Fruit fly (Drosophila melanogaster) whole organism, wandering third instar larva: ENCODE measurements around the gene HDAC6.

ENCODE experiments used
- Abd-B ChIP-seq: fragments of >200 bp; optimal IDR thresholded peaks from 2 replicates; lab custom pipeline; 2017; ENCODE audit warnings: missing biosample characterization, missing genetic modification characterization
- CG32264 ChIP-seq: fragments of 200-800 bp; sonication (Bioruptor generic); optimal IDR thresholded peaks from 2 replicates; lab custom pipeline; 2016; ENCODE audit warnings: missing biosample characterization, missing genetic modification characterization
- CG9705 ChIP-seq: fragments of 200-800 bp; sonication (Bioruptor generic); optimal IDR thresholded peaks from 2 replicates; lab custom pipeline; 2018; ENCODE audit warnings: missing biosample characterization, mild to moderate bottlenecking, missing genetic modification characterization
- CrebA ChIP-seq: fragments of 200-800 bp; sonication (Bioruptor generic); optimal IDR thresholded peaks from 2 replicates; lab custom pipeline; 2016; ENCODE audit warnings: missing biosample characterization, mild to moderate bottlenecking, missing genetic modification characterization, borderline replicate concordance
- Dfd ChIP-seq: fragments of >200 bp; optimal IDR thresholded peaks from 2 replicates; lab custom pipeline; 2017; ENCODE audit warnings: missing biosample characterization, missing genetic modification characterization
- Dif ChIP-seq: fragments of 200-275, 200-300 bp; sonication (Bioruptor generic); optimal IDR thresholded peaks from 2 replicates; lab custom pipeline; 2018; ENCODE audit warnings: missing biosample characterization, missing genetic modification characterization; ENCODE audit not compliant: partially characterized antibody
- GATAd ChIP-seq: sonication (Bioruptor generic); optimal IDR thresholded peaks from 2 replicates; lab custom pipeline; 2016; ENCODE audit warnings: missing biosample characterization, missing genetic modification characterization
- HLH106 ChIP-seq: fragments of 200-800 bp; optimal IDR thresholded peaks from 3 replicates; lab custom pipeline; 2019; ENCODE audit warnings: missing biosample characterization, mild to moderate bottlenecking, missing genetic modification characterization, moderate library complexity
- Hnf4 ChIP-seq: fragments of 200-800 bp; sonication (Bioruptor generic); optimal IDR thresholded peaks from 2 replicates; lab custom pipeline; 2016; ENCODE audit warnings: missing biosample characterization, mild to moderate bottlenecking, missing genetic modification characterization
- Hr78 ChIP-seq: fragments of >200 bp; optimal IDR thresholded peaks from 2 replicates; lab custom pipeline; 2017; ENCODE audit warnings: missing biosample characterization, missing genetic modification characterization
- Hr83 ChIP-seq: fragments of 200-300 bp; sonication (Bioruptor generic); optimal IDR thresholded peaks from 2 replicates; lab custom pipeline; 2016; ENCODE audit warnings: missing biosample characterization, mild to moderate bottlenecking, missing genetic modification characterization, moderate library complexity; ENCODE audit not compliant: poor library complexity, severe bottlenecking
- N ChIP-seq: fragments of >200 bp; optimal IDR thresholded peaks from 2 replicates; lab custom pipeline; 2018; ENCODE audit warnings: missing biosample characterization, missing external identifiers, missing genetic modification characterization
- Rel ChIP-seq, 2 experiments: fragments of 200-800 bp; sonication (Bioruptor generic) in 1 of 2; optimal IDR thresholded peaks; 2 replicates in 1 of 2; 3 replicates in 1 of 2; lab custom pipeline; 2016 to 2019; ENCODE audit warnings: mild to moderate bottlenecking in 2 of 2, missing biosample characterization in 2 of 2, missing genetic modification characterization in 2 of 2, moderate library complexity in 1 of 2
- Sp1 ChIP-seq: fragments of 200-800 bp; sonication (Bioruptor generic); optimal IDR thresholded peaks from 3 replicates; lab custom pipeline; 2019; ENCODE audit warnings: missing biosample characterization, mild to moderate bottlenecking, missing genetic modification characterization, moderate library complexity
- Vsx2 ChIP-seq: fragments of 200-300, 225-300 bp; sonication (Bioruptor generic); optimal IDR thresholded peaks from 2 replicates; lab custom pipeline; 2018; ENCODE audit warnings: missing biosample characterization, missing genetic modification characterization; ENCODE audit not compliant: partially characterized antibody
- br ChIP-seq: fragments of 200-800 bp; sonication (Bioruptor generic); optimal IDR thresholded peaks from 2 replicates; lab custom pipeline; 2016; ENCODE audit warnings: missing biosample characterization, missing genetic modification characterization
- brk ChIP-seq: fragments of 200-800 bp; sonication (Bioruptor generic); optimal IDR thresholded peaks from 2 replicates; lab custom pipeline; 2016; ENCODE audit warnings: missing biosample characterization, mild to moderate bottlenecking, missing genetic modification characterization
- dl ChIP-seq, 2 experiments: fragments of 175-275, 200-275 bp in 1 of 2; fragments of 200-275 bp in 1 of 2; sonication (Bioruptor generic); optimal IDR thresholded peaks; lab custom pipeline; 2018; ENCODE audit warnings: mild to moderate bottlenecking in 2 of 2, missing biosample characterization in 2 of 2, missing genetic modification characterization in 2 of 2, moderate library complexity in 2 of 2; ENCODE audit not compliant: partially characterized antibody in 2 of 2, insufficient read depth in 1 of 2
- dmrt93B ChIP-seq: fragments of 200-800 bp; sonication (Bioruptor generic); optimal IDR thresholded peaks from 2 replicates; lab custom pipeline; 2018; ENCODE audit warnings: missing biosample characterization, mild to moderate bottlenecking, missing genetic modification characterization
- dsf ChIP-seq: sonication (Bioruptor generic); optimal IDR thresholded peaks from 2 replicates; lab custom pipeline; 2016; ENCODE audit warnings: missing biosample characterization, missing genetic modification characterization, borderline replicate concordance
- ey ChIP-seq: fragments of 200-800 bp; sonication (Bioruptor generic); optimal IDR thresholded peaks from 2 replicates; lab custom pipeline; 2016; ENCODE audit warnings: missing biosample characterization, missing genetic modification characterization
- foxo ChIP-seq, 2 experiments: fragments of 200-800 bp; sonication (Bioruptor generic); optimal IDR thresholded peaks; 2 replicates in 1 of 2; 3 replicates in 1 of 2; lab custom pipeline; 2016 to 2017; ENCODE audit warnings: missing biosample characterization in 2 of 2, missing genetic modification characterization in 2 of 2
- h ChIP-seq: fragments of 200-800 bp; sonication (Bioruptor generic); optimal IDR thresholded peaks from 3 replicates; lab custom pipeline; 2016; ENCODE audit warnings: missing biosample characterization, mild to moderate bottlenecking, missing genetic modification characterization
- jim ChIP-seq: fragments of 175-275, 200-325 bp; sonication (Bioruptor generic); optimal IDR thresholded peaks from 2 replicates; lab custom pipeline; 2016; ENCODE audit warnings: missing biosample characterization, mild to moderate bottlenecking, missing genetic modification characterization
- lola ChIP-seq: fragments of >200 bp; optimal IDR thresholded peaks from 2 replicates; lab custom pipeline; 2017; ENCODE audit warnings: missing biosample characterization, missing genetic modification characterization
- psq ChIP-seq: fragments of 200-800 bp; sonication (Bioruptor generic); optimal IDR thresholded peaks from 3 replicates; lab custom pipeline; 2017; ENCODE audit warnings: missing biosample characterization, mild to moderate bottlenecking, missing genetic modification characterization, moderate library complexity
- rgr ChIP-seq: fragments of 200-800 bp; sonication (Bioruptor generic); optimal IDR thresholded peaks from 3 replicates; lab custom pipeline; 2016; ENCODE audit warnings: missing biosample characterization, mild to moderate bottlenecking, missing genetic modification characterization
- sage ChIP-seq: fragments of 200-800 bp; sonication (Bioruptor generic); optimal IDR thresholded peaks from 2 replicates; lab custom pipeline; 2016; ENCODE audit warnings: missing biosample characterization, mild to moderate bottlenecking, missing genetic modification characterization
- sv ChIP-seq: fragments of 200-800 bp; sonication (Bioruptor generic); optimal IDR thresholded peaks from 3 replicates; lab custom pipeline; 2016; ENCODE audit warnings: missing biosample characterization, missing genetic modification characterization

HDAC6 gene

DNA sequence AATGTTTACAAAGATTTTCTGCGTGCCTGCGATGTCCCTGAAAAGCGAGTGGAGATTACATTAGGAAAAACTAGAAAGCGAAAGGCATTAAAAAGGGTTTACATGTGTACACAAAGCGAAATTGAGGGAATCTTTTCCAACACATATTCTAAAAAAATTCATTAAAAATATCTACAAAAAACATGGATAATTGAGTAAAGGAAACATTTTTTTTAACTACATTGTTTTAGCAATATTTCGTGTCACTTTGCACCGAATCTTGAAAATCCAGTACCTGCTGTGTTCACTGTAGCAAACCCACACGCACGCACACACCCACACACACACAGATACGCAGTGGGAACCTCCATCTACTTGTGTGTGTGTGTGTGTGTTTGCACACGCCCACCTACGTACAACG, 28.9 kb upstream of the HDAC6 start:
- TF ChIP-seq Dfd (GFP tag; lab: Kevin White, UChicago) = no peak
- TF ChIP-seq sage = no peak
- TF ChIP-seq CrebA (GFP tag; lab: Kevin White, UChicago) = no peak
- peak; percentile 16 for TF ChIP-seq dmrt93B (GFP tag; lab: Kevin White, UChicago)
- peak; percentile 27 for TF ChIP-seq h (GFP tag; lab: Kevin White, UChicago)
- TF ChIP-seq rgr (GFP tag; lab: Kevin White, UChicago) = no peak
- TF ChIP-seq dsf (GFP tag; lab: Kevin White, UChicago) = no peak
- TF ChIP-seq GATAd (GFP tag; lab: Kevin White, UChicago) = no peak
- no peak for TF ChIP-seq Hr78 (GFP tag; lab: Kevin White, UChicago)
- peak in 1 of 2 experiments; percentile 48 for TF ChIP-seq foxo (GFP tag; optimal IDR thresholded peaks at IDR 0.05; lab: Kevin White, UChicago)
- TF ChIP-seq psq (GFP tag; lab: Kevin White, UChicago) = no peak
- TF ChIP-seq ey = peak; percentile 10
- peak; percentile 9 for TF ChIP-seq HLH106 (tag; lab: Kevin White, UChicago)
- TF ChIP-seq brk (GFP tag; lab: Kevin White, UChicago) = no peak
- TF ChIP-seq CG9705 (GFP tag; lab: Kevin White, UChicago) = no peak
- TF ChIP-seq dl (GFP tag; optimal IDR thresholded peaks at IDR 0.05; lab: Kevin White, UChicago; ENCODE audit: insufficient read depth in 1 of 2, partially characterized antibody in 2 of 2) = no peak
- no peak for TF ChIP-seq Dif (GFP tag; lab: Kevin White, UChicago)
- TF ChIP-seq lola (GFP tag; lab: Kevin White, UChicago) = no peak
- no peak for TF ChIP-seq sv (GFP tag; lab: Kevin White, UChicago)
- TF ChIP-seq Vsx2 (GFP tag; lab: Kevin White, UChicago) = no peak

DNA sequence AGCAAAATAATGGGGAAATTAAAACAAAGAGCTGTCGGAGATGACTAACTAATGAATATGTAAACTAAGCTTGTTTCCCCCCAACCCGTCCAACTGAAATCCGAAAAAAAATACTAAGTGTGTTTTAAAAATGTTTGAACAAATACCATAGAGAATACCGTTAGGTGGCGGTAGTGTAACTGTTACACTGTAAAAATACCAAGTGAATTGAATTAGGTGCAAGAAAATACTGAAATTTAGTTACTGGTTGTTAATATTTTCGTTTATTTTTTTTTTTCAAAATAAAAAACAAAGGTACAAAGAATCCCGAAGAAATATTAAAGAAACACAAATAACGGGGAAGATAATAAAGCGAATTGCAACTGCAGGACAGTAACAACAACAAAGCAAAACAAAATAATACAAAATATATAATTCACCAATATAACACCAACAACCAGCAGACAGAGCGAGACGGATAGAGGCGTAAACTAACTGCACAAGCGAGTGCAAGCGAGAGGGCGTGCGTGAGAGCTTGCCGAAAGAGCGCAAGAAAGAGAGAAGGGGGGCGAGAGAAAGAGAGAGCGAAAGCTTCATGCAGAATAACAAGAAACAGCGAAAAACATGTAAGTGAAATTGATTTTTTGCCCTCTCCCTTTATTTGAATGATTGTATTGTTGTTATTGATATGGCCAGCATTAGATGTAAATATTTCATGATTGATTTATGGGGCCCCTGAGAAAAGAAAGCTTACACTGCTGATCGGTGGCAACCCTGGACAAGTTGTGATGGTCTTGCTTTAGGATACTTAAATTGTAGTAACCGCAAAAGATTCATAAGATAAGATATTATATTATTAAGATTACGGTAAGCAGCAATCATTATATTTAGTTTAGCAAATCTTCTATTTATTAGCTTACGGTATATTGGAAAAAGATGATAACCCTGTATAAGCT, 26.9 kb upstream of the HDAC6 start:
- TF ChIP-seq br (GFP tag; lab: Kevin White, UChicago) (peak; percentile 3), h (GFP tag; lab: Kevin White, UChicago) (peak; percentile 15), Abd-B (GFP tag; lab: Kevin White, UChicago) (no peak), dl (GFP tag; optimal IDR thresholded peaks at IDR 0.05; lab: Kevin White, UChicago; ENCODE audit: insufficient read depth in 1 of 2, partially characterized antibody in 2 of 2) (peak; percentile 38 to 59), GATAd (GFP tag; lab: Kevin White, UChicago) (no peak), dsf (GFP tag; lab: Kevin White, UChicago) (no peak), rgr (GFP tag; lab: Kevin White, UChicago) (peak; percentile 2), N (GFP tag; lab: Kevin White, UChicago) (no peak), HLH106 (tag; lab: Kevin White, UChicago) (peak; percentile 5), Sp1 (peak; percentile 15), Rel (GFP tag; optimal IDR thresholded peaks at IDR 0.05; lab: Kevin White, UChicago) (no peak), Rel (tag; optimal IDR thresholded peaks at IDR 0.05; lab: Kevin White, UChicago) (peak; percentile 67), CrebA (GFP tag; lab: Kevin White, UChicago) (no peak), Hr83 (GFP tag; lab: Kevin White, UChicago) (no peak), CG32264 (GFP tag; lab: Kevin White, UChicago) (no peak), Hr78 (GFP tag; lab: Kevin White, UChicago) (no peak), Vsx2 (GFP tag; lab: Kevin White, UChicago) (peak; percentile 58), jim (peak; percentile 44), psq (GFP tag; lab: Kevin White, UChicago) (peak; percentile 74), Hnf4 (peak; percentile 28), Dif (GFP tag; lab: Kevin White, UChicago) (peak; percentile 49), brk (GFP tag; lab: Kevin White, UChicago) (peak; percentile 9), sage (no peak)

DNA sequence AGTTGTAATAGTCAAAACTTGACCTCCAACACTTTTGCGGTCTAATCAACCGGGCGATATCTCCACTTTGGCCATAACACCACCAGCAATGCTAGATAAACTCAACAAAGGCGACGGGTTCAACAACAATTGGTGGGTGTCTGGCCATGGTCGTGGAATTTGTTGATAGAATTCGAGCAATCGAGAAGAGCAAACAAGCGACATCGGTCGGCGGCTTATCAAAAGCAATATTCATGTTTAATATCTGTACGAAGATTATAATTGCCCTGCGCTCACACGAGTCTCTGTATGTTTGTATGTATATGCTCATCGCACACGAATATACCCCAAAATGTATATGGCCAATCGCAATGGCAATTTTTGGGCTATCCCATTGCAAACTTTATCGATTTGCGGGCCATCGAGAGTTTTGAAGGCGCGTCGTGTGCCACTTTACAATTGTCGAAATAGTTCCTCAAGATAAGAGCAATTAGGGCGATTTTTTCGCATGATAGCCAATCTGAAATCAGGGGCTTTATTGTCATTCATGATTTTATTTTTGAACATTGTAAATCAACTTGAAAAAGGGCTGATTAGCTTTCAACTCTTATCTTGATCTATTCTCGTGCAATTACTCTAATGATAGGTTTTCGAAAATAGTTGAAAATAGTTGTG, 25.5 kb upstream of the HDAC6 start:
- TF ChIP-seq Rel (GFP tag; optimal IDR thresholded peaks at IDR 0.05; lab: Kevin White, UChicago) (no peak), Rel (tag; optimal IDR thresholded peaks at IDR 0.05; lab: Kevin White, UChicago) (peak; percentile 6), dsf (GFP tag; lab: Kevin White, UChicago) (no peak)
